Worm (Caenorhabditis elegans) whole organism, L4 larva: ENCODE data around the gene sra-26.

Source experiments
- ZK546.5 ChIP-seq, 2 experiments: sonication (generic microtip); optimal IDR thresholded peaks; 2 replicates each; lab custom pipeline; 2017; ENCODE audit warnings: missing biosample characterization in 2 of 2, missing genetic modification characterization in 2 of 2
- jun-1 ChIP-seq: fragments of 150-350 bp; optimal IDR thresholded peaks from 2 replicates; lab custom pipeline; 2014; ENCODE audit warnings: missing biosample characterization, missing genetic modification reagents, missing genetic modification characterization
- lsy-2 ChIP-seq, 2 experiments: fragments of 150-350 bp in 1 of 2; sonication (generic microtip) in 1 of 2; optimal IDR thresholded peaks; 2 replicates each; lab custom pipeline; 2014 to 2017; ENCODE audit warnings: missing biosample characterization in 2 of 2, missing genetic modification characterization in 2 of 2

DNA sequence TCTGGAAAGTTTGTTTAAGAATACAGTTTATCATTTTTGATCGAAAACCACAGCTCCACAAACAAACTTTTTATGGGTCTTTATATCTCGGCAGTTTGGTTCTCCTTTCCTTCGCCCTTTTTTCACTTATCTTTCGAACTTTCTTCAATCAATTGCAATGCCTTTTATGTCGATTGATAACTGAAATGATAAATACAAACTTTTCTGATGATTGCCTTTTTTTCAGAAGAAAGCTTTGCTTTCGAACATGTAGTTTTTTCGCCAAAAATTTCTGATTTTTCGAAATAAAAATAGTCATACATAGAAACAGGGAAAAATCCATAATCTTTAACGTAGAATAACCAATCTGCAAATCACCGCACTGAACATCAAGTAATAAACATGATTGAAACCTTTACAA, 9.6 kb upstream of the sra-26 start, which contains the start of gene T19D12.2:
- TF ChIP-seq jun-1 (tag; lab: Kevin White, UChicago) (no peak), ZK546.5 (tag; optimal IDR thresholded peaks at IDR 0.05; lab: Kevin White, UChicago) (no peak), lsy-2 (tag; optimal IDR thresholded peaks at IDR 0.05; lab: Kevin White, UChicago) (no peak)
